Fruit fly (Drosophila melanogaster) whole organism, wandering third instar larva: ENCODE measurements around the gene Cdc37.
A peak's percentile ranks its signal among the peaks of the same experiment; 100 is the strongest.

Experiments used
- Abd-B ChIP-seq: fragments of >200 bp; optimal IDR thresholded peaks from 2 replicates; lab custom pipeline; 2017; ENCODE audit warnings: missing biosample characterization, missing genetic modification characterization
- CG32264 ChIP-seq: fragments of 200-800 bp; sonication (Bioruptor generic); optimal IDR thresholded peaks from 2 replicates; lab custom pipeline; 2016; ENCODE audit warnings: missing biosample characterization, missing genetic modification characterization
- CG9705 ChIP-seq: fragments of 200-800 bp; sonication (Bioruptor generic); optimal IDR thresholded peaks from 2 replicates; lab custom pipeline; 2018; ENCODE audit warnings: missing biosample characterization, mild to moderate bottlenecking, missing genetic modification characterization
- CrebA ChIP-seq: fragments of 200-800 bp; sonication (Bioruptor generic); optimal IDR thresholded peaks from 2 replicates; lab custom pipeline; 2016; ENCODE audit warnings: missing biosample characterization, mild to moderate bottlenecking, missing genetic modification characterization, borderline replicate concordance
- Dfd ChIP-seq: fragments of >200 bp; optimal IDR thresholded peaks from 2 replicates; lab custom pipeline; 2017; ENCODE audit warnings: missing biosample characterization, missing genetic modification characterization
- Dif ChIP-seq: fragments of 200-275, 200-300 bp; sonication (Bioruptor generic); optimal IDR thresholded peaks from 2 replicates; lab custom pipeline; 2018; ENCODE audit warnings: missing biosample characterization, missing genetic modification characterization; ENCODE audit not compliant: partially characterized antibody
- GATAd ChIP-seq: sonication (Bioruptor generic); optimal IDR thresholded peaks from 2 replicates; lab custom pipeline; 2016; ENCODE audit warnings: missing biosample characterization, missing genetic modification characterization
- HLH106 ChIP-seq: fragments of 200-800 bp; optimal IDR thresholded peaks from 3 replicates; lab custom pipeline; 2019; ENCODE audit warnings: missing biosample characterization, mild to moderate bottlenecking, missing genetic modification characterization, moderate library complexity
- Hnf4 ChIP-seq: fragments of 200-800 bp; sonication (Bioruptor generic); optimal IDR thresholded peaks from 2 replicates; lab custom pipeline; 2016; ENCODE audit warnings: missing biosample characterization, mild to moderate bottlenecking, missing genetic modification characterization
- Hr78 ChIP-seq: fragments of >200 bp; optimal IDR thresholded peaks from 2 replicates; lab custom pipeline; 2017; ENCODE audit warnings: missing biosample characterization, missing genetic modification characterization
- Hr83 ChIP-seq: fragments of 200-300 bp; sonication (Bioruptor generic); optimal IDR thresholded peaks from 2 replicates; lab custom pipeline; 2016; ENCODE audit warnings: missing biosample characterization, mild to moderate bottlenecking, missing genetic modification characterization, moderate library complexity; ENCODE audit not compliant: poor library complexity, severe bottlenecking
- Jra ChIP-seq: sonication (Bioruptor generic); optimal IDR thresholded peaks from 2 replicates; lab custom pipeline; 2016; ENCODE audit warnings: missing biosample characterization, missing genetic modification characterization
- Mio ChIP-seq: sonication (Bioruptor generic); optimal IDR thresholded peaks from 2 replicates; lab custom pipeline; 2016; ENCODE audit warnings: missing biosample characterization, missing genetic modification characterization
- Myc ChIP-seq: fragments of >200 bp; optimal IDR thresholded peaks from 2 replicates; lab custom pipeline; 2017
- N ChIP-seq: fragments of >200 bp; optimal IDR thresholded peaks from 2 replicates; lab custom pipeline; 2018; ENCODE audit warnings: missing biosample characterization, missing external identifiers, missing genetic modification characterization
- OdsH ChIP-seq: fragments of 200-800 bp; sonication (Bioruptor generic); optimal IDR thresholded peaks from 2 replicates; lab custom pipeline; 2016; ENCODE audit warnings: missing biosample characterization, mild to moderate bottlenecking, missing genetic modification characterization
- Rel ChIP-seq, 2 experiments: fragments of 200-800 bp; sonication (Bioruptor generic) in 1 of 2; optimal IDR thresholded peaks; 2 replicates in 1 of 2; 3 replicates in 1 of 2; lab custom pipeline; 2016 to 2019; ENCODE audit warnings: mild to moderate bottlenecking in 2 of 2, missing biosample characterization in 2 of 2, missing genetic modification characterization in 2 of 2, moderate library complexity in 1 of 2
- Sp1 ChIP-seq: fragments of 200-800 bp; sonication (Bioruptor generic); optimal IDR thresholded peaks from 3 replicates; lab custom pipeline; 2019; ENCODE audit warnings: missing biosample characterization, mild to moderate bottlenecking, missing genetic modification characterization, moderate library complexity
- Vsx2 ChIP-seq: fragments of 200-300, 225-300 bp; sonication (Bioruptor generic); optimal IDR thresholded peaks from 2 replicates; lab custom pipeline; 2018; ENCODE audit warnings: missing biosample characterization, missing genetic modification characterization; ENCODE audit not compliant: partially characterized antibody
- br ChIP-seq: fragments of 200-800 bp; sonication (Bioruptor generic); optimal IDR thresholded peaks from 2 replicates; lab custom pipeline; 2016; ENCODE audit warnings: missing biosample characterization, missing genetic modification characterization
- brk ChIP-seq: fragments of 200-800 bp; sonication (Bioruptor generic); optimal IDR thresholded peaks from 2 replicates; lab custom pipeline; 2016; ENCODE audit warnings: missing biosample characterization, mild to moderate bottlenecking, missing genetic modification characterization
- dl ChIP-seq, 2 experiments: fragments of 175-275, 200-275 bp in 1 of 2; fragments of 200-275 bp in 1 of 2; sonication (Bioruptor generic); optimal IDR thresholded peaks; lab custom pipeline; 2018; ENCODE audit warnings: mild to moderate bottlenecking in 2 of 2, missing biosample characterization in 2 of 2, missing genetic modification characterization in 2 of 2, moderate library complexity in 2 of 2; ENCODE audit not compliant: partially characterized antibody in 2 of 2, insufficient read depth in 1 of 2
- dmrt93B ChIP-seq: fragments of 200-800 bp; sonication (Bioruptor generic); optimal IDR thresholded peaks from 2 replicates; lab custom pipeline; 2018; ENCODE audit warnings: missing biosample characterization, mild to moderate bottlenecking, missing genetic modification characterization
- dsf ChIP-seq: sonication (Bioruptor generic); optimal IDR thresholded peaks from 2 replicates; lab custom pipeline; 2016; ENCODE audit warnings: missing biosample characterization, missing genetic modification characterization, borderline replicate concordance
- ey ChIP-seq: fragments of 200-800 bp; sonication (Bioruptor generic); optimal IDR thresholded peaks from 2 replicates; lab custom pipeline; 2016; ENCODE audit warnings: missing biosample characterization, missing genetic modification characterization
- foxo ChIP-seq, 2 experiments: fragments of 200-800 bp; sonication (Bioruptor generic); optimal IDR thresholded peaks; 2 replicates in 1 of 2; 3 replicates in 1 of 2; lab custom pipeline; 2016 to 2017; ENCODE audit warnings: missing biosample characterization in 2 of 2, missing genetic modification characterization in 2 of 2
- fru ChIP-seq: fragments of 200-800 bp; sonication (Bioruptor generic); optimal IDR thresholded peaks from 3 replicates; lab custom pipeline; 2016; ENCODE audit warnings: missing biosample characterization, mild to moderate bottlenecking, missing genetic modification characterization
- h ChIP-seq: fragments of 200-800 bp; sonication (Bioruptor generic); optimal IDR thresholded peaks from 3 replicates; lab custom pipeline; 2016; ENCODE audit warnings: missing biosample characterization, mild to moderate bottlenecking, missing genetic modification characterization
- jim ChIP-seq: fragments of 175-275, 200-325 bp; sonication (Bioruptor generic); optimal IDR thresholded peaks from 2 replicates; lab custom pipeline; 2016; ENCODE audit warnings: missing biosample characterization, mild to moderate bottlenecking, missing genetic modification characterization
- pan ChIP-seq: fragments of >200 bp; optimal IDR thresholded peaks from 2 replicates; lab custom pipeline; 2017
- psq ChIP-seq: fragments of 200-800 bp; sonication (Bioruptor generic); optimal IDR thresholded peaks from 3 replicates; lab custom pipeline; 2017; ENCODE audit warnings: missing biosample characterization, mild to moderate bottlenecking, missing genetic modification characterization, moderate library complexity
- rgr ChIP-seq: fragments of 200-800 bp; sonication (Bioruptor generic); optimal IDR thresholded peaks from 3 replicates; lab custom pipeline; 2016; ENCODE audit warnings: missing biosample characterization, mild to moderate bottlenecking, missing genetic modification characterization
- sage ChIP-seq: fragments of 200-800 bp; sonication (Bioruptor generic); optimal IDR thresholded peaks from 2 replicates; lab custom pipeline; 2016; ENCODE audit warnings: missing biosample characterization, mild to moderate bottlenecking, missing genetic modification characterization
- sv ChIP-seq: fragments of 200-800 bp; sonication (Bioruptor generic); optimal IDR thresholded peaks from 3 replicates; lab custom pipeline; 2016; ENCODE audit warnings: missing biosample characterization, missing genetic modification characterization
- tai ChIP-seq: sonication (Bioruptor generic); optimal IDR thresholded peaks from 2 replicates; lab custom pipeline; 2016; ENCODE audit warnings: missing biosample characterization, missing genetic modification characterization
- usp ChIP-seq: fragments of >200 bp; optimal IDR thresholded peaks from 2 replicates; lab custom pipeline; 2017; ENCODE audit warnings: missing biosample characterization, missing genetic modification characterization
- woc ChIP-seq: sonication (Bioruptor generic); optimal IDR thresholded peaks from 2 replicates; lab custom pipeline; 2016; ENCODE audit warnings: missing biosample characterization, mild to moderate bottlenecking, missing genetic modification characterization

Gene Cdc37

dm6 chr3L:1756143-1756542 lies 39.0 kb upstream of the Cdc37 start, which contains the start of gene CG8001:
Gene CG8001, plus strand, starts transcription at chr3L:1756159.
- TF ChIP-seq ey (GFP tag; lab: Kevin White, UChicago) = no peak
- no peak for TF ChIP-seq dsf
- no peak for TF ChIP-seq sv (GFP tag; lab: Kevin White, UChicago)
- TF ChIP-seq Rel (GFP tag; optimal IDR thresholded peaks at IDR 0.05; lab: Kevin White, UChicago) = no peak
- TF ChIP-seq Rel (tag; optimal IDR thresholded peaks at IDR 0.05; lab: Kevin White, UChicago) = peak; percentile 86
- no peak for TF ChIP-seq pan (lab: Kevin White, UChicago)
- TF ChIP-seq brk (GFP tag; lab: Kevin White, UChicago) = no peak
- TF ChIP-seq br (GFP tag; lab: Kevin White, UChicago) = no peak
- TF ChIP-seq CG32264 (GFP tag; lab: Kevin White, UChicago) = no peak

dm6 chr3L:1771658-1772057 lies 23.5 kb upstream of the Cdc37 start, which contains the start of gene Dhc62B:
Gene Dhc62B, minus strand, starts transcription at chr3L:1771758.
- TF ChIP-seq Myc (lab: Kevin White, UChicago) (no peak), Hnf4 (GFP tag; lab: Kevin White, UChicago) (no peak), psq (GFP tag; lab: Kevin White, UChicago) (no peak), dl (GFP tag; optimal IDR thresholded peaks at IDR 0.05; lab: Kevin White, UChicago; ENCODE audit: insufficient read depth in 1 of 2, partially characterized antibody in 2 of 2) (no peak), usp (GFP tag; lab: Kevin White, UChicago) (no peak)

DNA sequence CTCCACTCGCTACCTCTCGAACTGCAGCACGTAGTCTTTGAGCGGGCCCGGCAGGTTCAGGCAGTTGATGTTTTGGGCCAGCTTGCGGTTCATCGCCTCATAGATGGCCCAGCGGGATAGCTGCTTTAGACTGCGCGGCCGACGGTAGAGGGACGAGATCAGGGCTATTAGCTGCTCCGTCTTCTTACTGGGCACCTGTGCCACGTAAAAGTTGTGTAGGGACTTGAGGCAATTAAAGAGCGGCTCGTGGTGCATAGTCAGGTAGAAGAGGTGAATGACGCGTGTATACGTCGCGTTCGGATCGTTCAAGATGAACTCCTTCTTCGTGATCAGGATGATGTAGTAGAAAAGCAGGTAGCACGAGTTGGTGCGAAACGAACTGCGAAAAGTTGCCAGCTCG lies 22.6 kb upstream of the Cdc37 start:
- TF ChIP-seq foxo (GFP tag; optimal IDR thresholded peaks at IDR 0.05; lab: Kevin White, UChicago) (no peak), N (GFP tag; lab: Kevin White, UChicago) (no peak), pan (lab: Kevin White, UChicago) (no peak), Sp1 (GFP tag; lab: Kevin White, UChicago) (no peak), Mio (no peak), Vsx2 (GFP tag; lab: Kevin White, UChicago) (no peak), brk (GFP tag; lab: Kevin White, UChicago) (no peak), HLH106 (tag; lab: Kevin White, UChicago) (no peak), CG32264 (GFP tag; lab: Kevin White, UChicago) (no peak), rgr (no peak), woc (no peak), dmrt93B (GFP tag; lab: Kevin White, UChicago) (no peak), psq (GFP tag; lab: Kevin White, UChicago) (no peak), Hr78 (GFP tag; lab: Kevin White, UChicago) (no peak), tai (GFP tag; lab: Kevin White, UChicago) (no peak), CG9705 (GFP tag; lab: Kevin White, UChicago) (no peak), Abd-B (GFP tag; lab: Kevin White, UChicago) (no peak), jim (GFP tag; lab: Kevin White, UChicago) (no peak)

- no peak for TF ChIP-seq Jra (GFP tag; lab: Kevin White, UChicago)
- peak; percentile 87 for TF ChIP-seq GATAd
- no peak for TF ChIP-seq Myc (lab: Kevin White, UChicago)
- no peak for TF ChIP-seq CrebA (GFP tag; lab: Kevin White, UChicago)
- peak; percentile 84 for TF ChIP-seq dmrt93B (GFP tag; lab: Kevin White, UChicago)
- no peak for TF ChIP-seq CG32264 (GFP tag; lab: Kevin White, UChicago)
- no peak for TF ChIP-seq sage
- TF ChIP-seq Sp1 (GFP tag; lab: Kevin White, UChicago) = peak; percentile 99
- TF ChIP-seq brk (GFP tag; lab: Kevin White, UChicago) = no peak
- peak; percentile 97 for TF ChIP-seq psq (GFP tag; lab: Kevin White, UChicago)
- no peak for TF ChIP-seq dsf
- TF ChIP-seq Rel (GFP tag; optimal IDR thresholded peaks at IDR 0.05; lab: Kevin White, UChicago) = peak; percentile 69
- peak; percentile 69 for TF ChIP-seq Rel (tag; optimal IDR thresholded peaks at IDR 0.05; lab: Kevin White, UChicago)
- TF ChIP-seq Dif (GFP tag; lab: Kevin White, UChicago) = no peak
- TF ChIP-seq Hr78 (GFP tag; lab: Kevin White, UChicago) = no peak
- peak; percentile 93 for TF ChIP-seq ey (GFP tag; lab: Kevin White, UChicago)
- peak; percentile 89 for TF ChIP-seq sv (GFP tag; lab: Kevin White, UChicago)
- peak; percentile 68 for TF ChIP-seq Mio
- TF ChIP-seq OdsH (GFP tag; lab: Kevin White, UChicago) = peak; percentile 98
- peak; percentile 46 for TF ChIP-seq Hr83 (GFP tag; lab: Kevin White, UChicago)
- TF ChIP-seq HLH106 (tag; lab: Kevin White, UChicago) = peak; percentile 96
- TF ChIP-seq rgr = peak; percentile 99
- peak in 1 of 2 experiments; percentile 98 for TF ChIP-seq foxo (GFP tag; optimal IDR thresholded peaks at IDR 0.05; lab: Kevin White, UChicago)
- no peak for TF ChIP-seq Dfd (GFP tag; lab: Kevin White, UChicago)
- no peak for TF ChIP-seq woc
- peak; percentile 91 for TF ChIP-seq fru (GFP tag; lab: Kevin White, UChicago)
- TF ChIP-seq dl (GFP tag; optimal IDR thresholded peaks at IDR 0.05; lab: Kevin White, UChicago; ENCODE audit: insufficient read depth in 1 of 2, partially characterized antibody in 2 of 2) = no peak
- peak; percentile 97 for TF ChIP-seq h (GFP tag; lab: Kevin White, UChicago)
- no peak for TF ChIP-seq tai (GFP tag; lab: Kevin White, UChicago)
- no peak for TF ChIP-seq Hnf4 (GFP tag; lab: Kevin White, UChicago)
- TF ChIP-seq, all 38 proteins: peak for 15
These were observed 20.2 kb upstream of the Cdc37 start, which contains the start of the genes CG13933 and PolD2 for dm6 chr3L:1774713-1775648. Gene CG13933, minus strand, starts transcription at chr3L:1775147. Gene PolD2, plus strand, starts transcription at chr3L:1775633.
